Fruit fly (Drosophila melanogaster) whole organism, embryonic: Measurements from ENCODE around the gene CG14230.
A peak's percentile ranks its signal among the peaks of the same experiment; 100 is the strongest.

Source experiments
- Ada2b ChIP-seq: fragments of 200-800 bp; sonication (Bioruptor generic); IDR thresholded peaks from 2 replicates; pipeline ENCODE4 v1.3.6; 2022; ENCODE audit warnings: missing biosample characterization, missing genetic modification characterization
- BtbVII ChIP-seq: fragments of 200-800 bp; sonication (Bioruptor generic); optimal IDR thresholded peaks from 3 replicates; lab custom pipeline; 2017; ENCODE audit warnings: missing biosample characterization, mild to moderate bottlenecking, missing genetic modification characterization
- CG10267 ChIP-seq: fragments of 200-800 bp; sonication (Bioruptor generic); optimal IDR thresholded peaks from 2 replicates; lab custom pipeline; 2018; ENCODE audit warnings: missing biosample characterization, mild to moderate bottlenecking, missing genetic modification characterization, moderate library complexity
- CG1529 ChIP-seq: fragments of 200-800 bp; sonication (Bioruptor generic); optimal IDR thresholded peaks from 3 replicates; lab custom pipeline; 2018; ENCODE audit warnings: missing biosample characterization, missing genetic modification characterization
- CG15696 ChIP-seq: fragments of 200-800 bp; sonication (Bioruptor generic); optimal IDR thresholded peaks from 2 replicates; lab custom pipeline; 2019; ENCODE audit warnings: missing biosample characterization, mild to moderate bottlenecking, missing genetic modification characterization, moderate library complexity
- CG16815 ChIP-seq: fragments of 200-800 bp; sonication (Bioruptor generic); optimal IDR thresholded peaks from 3 replicates; lab custom pipeline; 2017; ENCODE audit warnings: missing biosample characterization, mild to moderate bottlenecking, missing genetic modification characterization
- CG17186 ChIP-seq: fragments of 200-800 bp; sonication (Bioruptor generic); optimal IDR thresholded peaks from 3 replicates; lab custom pipeline; 2017; ENCODE audit warnings: missing biosample characterization, missing genetic modification reagents, missing genetic modification characterization
- CG17829 ChIP-seq: fragments of 200-800 bp; optimal IDR thresholded peaks from 2 replicates; lab custom pipeline; 2019; ENCODE audit warnings: missing biosample characterization, mild to moderate bottlenecking, missing genetic modification characterization, moderate library complexity
- CG1792 ChIP-seq: fragments of 200-800 bp; sonication (Bioruptor generic); optimal IDR thresholded peaks from 2 replicates; lab custom pipeline; 2016; ENCODE audit warnings: missing biosample characterization, missing genetic modification characterization
- CG2120 ChIP-seq: fragments of 200-800 bp; sonication (Bioruptor generic); optimal IDR thresholded peaks from 3 replicates; lab custom pipeline; 2016; ENCODE audit warnings: missing biosample characterization, missing genetic modification characterization
- CG2678 ChIP-seq: fragments of 200-800 bp; sonication (Bioruptor generic); optimal IDR thresholded peaks from 3 replicates; lab custom pipeline; 2019; ENCODE audit warnings: missing biosample characterization, mild to moderate bottlenecking, missing genetic modification characterization, moderate library complexity
- CG2875 ChIP-seq: fragments of 200-800 bp; sonication (Bioruptor generic); optimal IDR thresholded peaks from 2 replicates; lab custom pipeline; 2017; ENCODE audit warnings: missing biosample characterization, mild to moderate bottlenecking, missing genetic modification characterization, missing genetic modification reagents
- CG31224 ChIP-seq: fragments of 200-800 bp; sonication (Bioruptor generic); IDR thresholded peaks from 2 replicates; pipeline ENCODE4 v1.3.6; 2022; ENCODE audit warnings: missing biosample characterization, missing genetic modification characterization
- CG43689 ChIP-seq: fragments of 200-800 bp; sonication (Bioruptor generic); IDR thresholded peaks from 2 replicates; pipeline ENCODE4 v1.3.6; 2022; ENCODE audit warnings: missing biosample characterization, missing genetic modification characterization
- CG4854 ChIP-seq: fragments of 200-800 bp; sonication (Bioruptor generic); optimal IDR thresholded peaks from 2 replicates; lab custom pipeline; 2016; ENCODE audit warnings: missing biosample characterization, missing genetic modification characterization, inconsistent platforms
- CG5180 ChIP-seq: fragments of 200-800 bp; sonication (Bioruptor generic); optimal IDR thresholded peaks from 3 replicates; lab custom pipeline; 2017; ENCODE audit warnings: missing biosample characterization, missing genetic modification characterization, mild to moderate bottlenecking, moderate library complexity, missing genetic modification reagents
- CG6791 ChIP-seq: fragments of 200-800 bp; sonication (Bioruptor generic); IDR thresholded peaks from 3 replicates; pipeline ENCODE4 v1.3.6; 2022; ENCODE audit warnings: missing biosample characterization, missing genetic modification characterization; ENCODE audit not compliant: partially characterized antibody
- CG7556 ChIP-seq: fragments of 200-800 bp; sonication (Bioruptor generic); optimal IDR thresholded peaks from 2 replicates; lab custom pipeline; 2017; ENCODE audit warnings: missing biosample characterization, mild to moderate bottlenecking, missing genetic modification characterization
- CG7786 ChIP-seq: fragments of 200-800 bp; sonication (Bioruptor generic); optimal IDR thresholded peaks from 2 replicates; lab custom pipeline; 2016; ENCODE audit warnings: missing biosample characterization, missing genetic modification characterization
- CG9609 ChIP-seq: fragments of 200-800 bp; sonication (Bioruptor generic); optimal IDR thresholded peaks from 3 replicates; lab custom pipeline; 2016; ENCODE audit warnings: missing biosample characterization, missing genetic modification characterization
- CG9876 ChIP-seq: fragments of 200-800 bp; sonication (Bioruptor generic); optimal IDR thresholded peaks from 2 replicates; lab custom pipeline; 2016; ENCODE audit warnings: missing biosample characterization, missing genetic modification characterization
- D19B ChIP-seq: fragments of 200-800 bp; sonication (Bioruptor generic); optimal IDR thresholded peaks from 2 replicates; lab custom pipeline; 2017; ENCODE audit warnings: missing biosample characterization, mild to moderate bottlenecking, missing genetic modification characterization
- E2f2 ChIP-seq: fragments of 200-800 bp; sonication (Bioruptor generic); IDR thresholded peaks from 2 replicates; pipeline ENCODE4 v1.3.6; 2022; ENCODE audit warnings: missing biosample characterization, missing genetic modification characterization
- ERR ChIP-seq: fragments of 200-800 bp; sonication (Bioruptor generic); optimal IDR thresholded peaks from 2 replicates; lab custom pipeline; 2016; ENCODE audit warnings: missing biosample characterization, missing genetic modification characterization
- Neu2 ChIP-seq: fragments of 200-800 bp; sonication (Bioruptor generic); optimal IDR thresholded peaks from 3 replicates; lab custom pipeline; 2016; ENCODE audit warnings: missing biosample characterization, missing genetic modification characterization, borderline replicate concordance
- Nf-YC ChIP-seq: fragments of 200-800 bp; optimal IDR thresholded peaks from 3 replicates; lab custom pipeline; 2019; ENCODE audit warnings: missing biosample characterization, mild to moderate bottlenecking, missing genetic modification characterization, moderate library complexity
- Spps ChIP-seq: fragments of 200-800 bp; sonication (Bioruptor generic); optimal IDR thresholded peaks from 2 replicates; lab custom pipeline; 2018; ENCODE audit warnings: missing biosample characterization, mild to moderate bottlenecking, missing genetic modification characterization
- TFAM ChIP-seq: fragments of 200-800 bp; sonication (Bioruptor generic); optimal IDR thresholded peaks from 2 replicates; lab custom pipeline; 2017; ENCODE audit warnings: missing biosample characterization, missing genetic modification characterization, inconsistent platforms
- abd-A ChIP-seq: fragments of 200-800 bp; sonication (Bioruptor generic); optimal IDR thresholded peaks from 3 replicates; lab custom pipeline; 2019; ENCODE audit warnings: missing biosample characterization, mild to moderate bottlenecking, missing genetic modification characterization, moderate library complexity
- aop ChIP-seq: fragments of 200-800 bp; sonication (Bioruptor generic); IDR thresholded peaks from 2 replicates; pipeline ENCODE4 v1.3.6; 2022; ENCODE audit warnings: missing biosample characterization, missing genetic modification characterization
- ara ChIP-seq: fragments of 200-800 bp; sonication (Bioruptor generic); IDR thresholded peaks from 2 replicates; pipeline ENCODE4 v1.3.6; 2022; ENCODE audit warnings: missing biosample characterization, missing genetic modification characterization
- ase ChIP-seq: fragments of 200-800 bp; sonication (Bioruptor generic); IDR thresholded peaks from 3 replicates; pipeline ENCODE4 v1.3.6; 2022; ENCODE audit warnings: missing biosample characterization, missing genetic modification characterization
- bsh ChIP-seq, 2 experiments: fragments of 200-800 bp; sonication (Bioruptor generic); optimal IDR thresholded peaks; 2 replicates each; lab custom pipeline; 2017 to 2018; ENCODE audit warnings: mild to moderate bottlenecking in 2 of 2, missing biosample characterization in 2 of 2, missing genetic modification characterization in 2 of 2, moderate library complexity in 1 of 2
- cato ChIP-seq: fragments of 200-800 bp; sonication (Bioruptor generic); optimal IDR thresholded peaks from 2 replicates; lab custom pipeline; 2016; ENCODE audit warnings: missing biosample characterization, missing genetic modification characterization, borderline replicate concordance
- chn ChIP-seq: fragments of 200-800 bp; sonication (Bioruptor generic); optimal IDR thresholded peaks from 2 replicates; lab custom pipeline; 2016; ENCODE audit warnings: missing biosample characterization, missing genetic modification characterization
- da ChIP-seq: fragments of 200-800 bp; sonication (Bioruptor generic); optimal IDR thresholded peaks from 2 replicates; lab custom pipeline; 2016; ENCODE audit warnings: missing biosample characterization, missing genetic modification characterization
- danr ChIP-seq: fragments of 200-800 bp; sonication (Bioruptor generic); IDR thresholded peaks from 2 replicates; pipeline ENCODE4 v1.3.6; 2022; ENCODE audit warnings: missing biosample characterization, missing genetic modification characterization
- dmrt99B ChIP-seq: fragments of 200-800 bp; sonication (Bioruptor generic); optimal IDR thresholded peaks from 2 replicates; lab custom pipeline; 2018; ENCODE audit warnings: missing biosample characterization, mild to moderate bottlenecking, missing genetic modification characterization, moderate library complexity
- fd102C ChIP-seq: fragments of 200-800 bp; sonication (Bioruptor generic); optimal IDR thresholded peaks from 2 replicates; lab custom pipeline; 2018; ENCODE audit warnings: missing biosample characterization, mild to moderate bottlenecking, missing genetic modification characterization, moderate library complexity
- grau ChIP-seq: fragments of 200-800 bp; optimal IDR thresholded peaks from 3 replicates; lab custom pipeline; 2019; ENCODE audit warnings: missing biosample characterization, mild to moderate bottlenecking, missing genetic modification characterization, moderate library complexity
- jigr1 ChIP-seq: fragments of 200-800 bp; sonication (Bioruptor generic); IDR thresholded peaks from 3 replicates; pipeline ENCODE4 v1.3.6; 2022; ENCODE audit warnings: missing biosample characterization, missing genetic modification characterization
- maf-S ChIP-seq: fragments of 200-800 bp; sonication (Bioruptor generic); optimal IDR thresholded peaks from 2 replicates; lab custom pipeline; 2016; ENCODE audit warnings: missing biosample characterization, missing genetic modification characterization
- p53 ChIP-seq: fragments of 200-800 bp; sonication (Bioruptor generic); optimal IDR thresholded peaks from 2 replicates; lab custom pipeline; 2016; ENCODE audit warnings: missing biosample characterization, missing genetic modification characterization
- peb ChIP-seq: fragments of 200-800 bp; sonication (Bioruptor generic); IDR thresholded peaks from 2 replicates; pipeline ENCODE4 v1.3.6; 2022; ENCODE audit warnings: missing biosample characterization, missing genetic modification characterization
- schlank ChIP-seq: fragments of 200-800 bp; sonication (Bioruptor generic); optimal IDR thresholded peaks from 2 replicates; lab custom pipeline; 2018; ENCODE audit warnings: missing biosample characterization, mild to moderate bottlenecking, missing genetic modification characterization
- sim ChIP-seq: fragments of 200-800 bp; sonication (Bioruptor generic); IDR thresholded peaks from 2 replicates; pipeline ENCODE4 v1.3.6; 2022; ENCODE audit warnings: missing biosample characterization, missing genetic modification characterization
- sima ChIP-seq: fragments of 200-800 bp; sonication (Bioruptor generic); optimal IDR thresholded peaks from 2 replicates; lab custom pipeline; 2016; ENCODE audit warnings: missing biosample characterization, missing genetic modification characterization
- slou ChIP-seq: fragments of 200-800 bp; sonication (Bioruptor generic); optimal IDR thresholded peaks from 3 replicates; lab custom pipeline; 2016; ENCODE audit warnings: missing biosample characterization, missing genetic modification characterization
- slp2 ChIP-seq: fragments of 200-800 bp; sonication (Bioruptor generic); optimal IDR thresholded peaks from 2 replicates; lab custom pipeline; 2016; ENCODE audit warnings: missing biosample characterization, missing genetic modification characterization
- ssp ChIP-seq: fragments of 200-800 bp; sonication (Bioruptor generic); IDR thresholded peaks from 2 replicates; pipeline ENCODE4 v1.3.6; 2022; ENCODE audit warnings: missing biosample characterization, missing genetic modification characterization
- stwl ChIP-seq: fragments of 200-800 bp; sonication (Bioruptor generic); optimal IDR thresholded peaks from 3 replicates; lab custom pipeline; 2018; ENCODE audit warnings: missing biosample characterization, mild to moderate bottlenecking, missing genetic modification characterization, moderate library complexity

Gene CG14230

dm6 chrX:19663196-19663858, 40.6 kb upstream of the CG14230 start (continued):
- TF ChIP-seq Neu2 (GFP tag; lab: Kevin White, UChicago) (no peak), CG2875 (GFP tag; lab: Kevin White, UChicago) (no peak), ERR (GFP tag; lab: Kevin White, UChicago) (no peak), CG5180 (GFP tag; lab: Kevin White, UChicago) (peak; percentile 27), CG1792 (GFP tag; lab: Kevin White, UChicago) (no peak), CG6791 (GFP tag; lab: Robert Waterston, UW) (no peak), ara (GFP tag; lab: Robert Waterston, UW) (no peak), maf-S (GFP tag; lab: Kevin White, UChicago) (no peak), danr (GFP tag; lab: Robert Waterston, UW) (no peak), sim (GFP tag; lab: Robert Waterston, UW) (no peak), TFAM (GFP tag; lab: Kevin White, UChicago) (no peak), abd-A (no peak), CG43689 (no peak), CG1529 (GFP tag; lab: Kevin White, UChicago) (peak; percentile 55), CG15696 (tag; lab: Kevin White, UChicago) (peak; percentile 61), CG31224 (GFP tag; lab: Robert Waterston, UW) (no peak), CG16815 (GFP tag; lab: Kevin White, UChicago) (peak; percentile 61), sima (GFP tag; lab: Kevin White, UChicago) (no peak), slou (GFP tag; lab: Kevin White, UChicago) (no peak), E2f2 (no peak), bsh (GFP tag; optimal IDR thresholded peaks at IDR 0.05; lab: Kevin White, UChicago) (peak in 1 of 2 experiments; percentile 31), ssp (GFP tag; lab: Robert Waterston, UW) (no peak), stwl (no peak), CG9609 (GFP tag; lab: Kevin White, UChicago) (no peak), fd102C (GFP tag; lab: Kevin White, UChicago) (no peak), grau (tag; lab: Kevin White, UChicago) (peak; percentile 66), Ada2b (GFP tag; lab: Robert Waterston, UW) (no peak), p53 (GFP tag; lab: Kevin White, UChicago) (no peak), CG4854 (GFP tag; lab: Kevin White, UChicago) (no peak), CG17186 (GFP tag; lab: Kevin White, UChicago) (no peak), chn (no peak), jigr1 (no peak), Spps (tag; lab: Kevin White, UChicago) (peak; percentile 37), BtbVII (GFP tag; lab: Kevin White, UChicago) (peak; percentile 5), peb (GFP tag; lab: Robert Waterston, UW) (no peak), D19B (GFP tag; lab: Kevin White, UChicago) (peak; percentile 32), dmrt99B (tag; lab: Kevin White, UChicago) (peak; percentile 72), da (GFP tag; lab: Kevin White, UChicago) (no peak), cato (GFP tag; lab: Kevin White, UChicago) (peak; percentile 29), Nf-YC (tag; lab: Kevin White, UChicago) (peak; percentile 62), CG7556 (GFP tag; lab: Kevin White, UChicago) (peak; percentile 85), CG2678 (tag; lab: Kevin White, UChicago) (peak; percentile 76), schlank (no peak), CG9876 (GFP tag; lab: Kevin White, UChicago) (no peak), ase (GFP tag; lab: Robert Waterston, UW) (no peak), CG10267 (peak; percentile 37), slp2 (GFP tag; lab: Kevin White, UChicago) (no peak), CG17829 (peak; percentile 48), CG7786 (GFP tag; lab: Kevin White, UChicago) (no peak), CG2120 (GFP tag; lab: Kevin White, UChicago) (peak; percentile 62), aop (no peak)
